Worm (Caenorhabditis elegans): ENCODE results near the gene Y6E2A.1.

- no peak for TF ChIP-seq unc-3 (GFP tag; conservative IDR thresholded peaks at IDR 0.05)
- no peak for TF ChIP-seq unc-3 (tag; optimal IDR thresholded peaks at IDR 0.05)
- TF ChIP-seq elt-2 (tag; optimal IDR thresholded peaks at IDR 0.05), result no peak
- TF ChIP-seq sox-2 (GFP tag; IDR thresholded peaks at IDR 0.05), result no peak
- TF ChIP-seq rnt-1 (tag; optimal IDR thresholded peaks at IDR 0.05), result peak; percentile 17
- no peak for TF ChIP-seq ceh-2 (tag; optimal IDR thresholded peaks at IDR 0.05)
- TF ChIP-seq C38D4.7 (GFP tag; optimal IDR thresholded peaks at IDR 0.05), result no peak
- no peak for TF ChIP-seq hlh-30 (tag; optimal IDR thresholded peaks at IDR 0.05; ENCODE audit: insufficient read depth)
- no peak for TF ChIP-seq ceh-24 (tag; optimal IDR thresholded peaks at IDR 0.05)
These were observed 46.1 kb downstream of the Y6E2A.1 start for ce11 chrV:15664053-15664661.

All from whole organism, late embryonic.